Worm (Caenorhabditis elegans): ENCODE data around the gene pptr-1.

ce11 chrV:16395739-16396138 is 38.4 kb downstream of the pptr-1 start, which contains the start of gene F13A7.12:
- no peak for TF ChIP-seq him-1 (tag; optimal IDR thresholded peaks at IDR 0.05)
- no peak for TF ChIP-seq W03F9.2 (tag; optimal IDR thresholded peaks at IDR 0.05)

Measured in whole organism, L4/young adult.